Fruit fly (Drosophila melanogaster) whole organism, embryonic: ENCODE data around the gene Smug.
A peak's percentile ranks its signal among the peaks of the same experiment; 100 is the strongest.

Experiments used
- Atf6 ChIP-seq: fragments of 200-800 bp; sonication (Bioruptor generic); IDR thresholded peaks from 2 replicates; pipeline ENCODE4 v1.3.6; 2022; ENCODE audit warnings: missing biosample characterization, missing genetic modification characterization
- BtbVII ChIP-seq: fragments of 200-800 bp; sonication (Bioruptor generic); optimal IDR thresholded peaks from 3 replicates; lab custom pipeline; 2017; ENCODE audit warnings: missing biosample characterization, mild to moderate bottlenecking, missing genetic modification characterization
- CG10147 ChIP-seq: fragments of 200-800 bp; sonication (Bioruptor generic); optimal IDR thresholded peaks from 2 replicates; lab custom pipeline; 2019; ENCODE audit warnings: missing biosample characterization, mild to moderate bottlenecking, missing genetic modification characterization, moderate library complexity
- CG10431 ChIP-seq: fragments of 200-800 bp; sonication (Bioruptor generic); optimal IDR thresholded peaks from 3 replicates; lab custom pipeline; 2018; ENCODE audit warnings: missing biosample characterization, mild to moderate bottlenecking, missing genetic modification characterization
- CG10462 ChIP-seq: fragments of 200-800 bp; sonication (Bioruptor generic); optimal IDR thresholded peaks from 2 replicates; lab custom pipeline; 2016; ENCODE audit warnings: missing biosample characterization, missing genetic modification characterization
- CG10565 ChIP-seq: fragments of 200-800 bp; sonication (Bioruptor generic); optimal IDR thresholded peaks from 3 replicates; lab custom pipeline; 2016; ENCODE audit warnings: missing biosample characterization, mild to moderate bottlenecking, missing genetic modification characterization
- CG12236 ChIP-seq: fragments of 200-800 bp; sonication (Bioruptor generic); optimal IDR thresholded peaks from 2 replicates; lab custom pipeline; 2016; ENCODE audit warnings: missing biosample characterization, missing genetic modification characterization
- CG13287 ChIP-seq: fragments of 200-800 bp; sonication (Bioruptor generic); IDR thresholded peaks from 2 replicates; pipeline ENCODE4 v1.3.6; 2022; ENCODE audit warnings: missing biosample characterization, missing genetic modification characterization; ENCODE audit not compliant: partially characterized antibody
- CG17361 ChIP-seq: fragments of 200-800 bp; sonication (Bioruptor generic); IDR thresholded peaks from 3 replicates; pipeline ENCODE4 v1.3.6; 2022; ENCODE audit warnings: missing biosample characterization, missing genetic modification characterization
- CG17385 ChIP-seq: fragments of 200-800 bp; sonication (Bioruptor generic); optimal IDR thresholded peaks from 3 replicates; lab custom pipeline; 2018; ENCODE audit warnings: missing biosample characterization, mild to moderate bottlenecking, missing genetic modification characterization
- CG18476 ChIP-seq: fragments of 200-800 bp; sonication (Bioruptor generic); optimal IDR thresholded peaks from 2 replicates; lab custom pipeline; 2016; ENCODE audit warnings: missing biosample characterization, mild to moderate bottlenecking, missing genetic modification characterization
- CG2129 ChIP-seq: fragments of 200-800 bp; sonication (Bioruptor generic); IDR thresholded peaks from 2 replicates; pipeline ENCODE4 v1.3.6; 2022; ENCODE audit warnings: missing biosample characterization, missing genetic modification characterization; ENCODE audit not compliant: partially characterized antibody
- CG30020 ChIP-seq: fragments of 200-800 bp; optimal IDR thresholded peaks from 2 replicates; lab custom pipeline; 2019; ENCODE audit warnings: missing biosample characterization, mild to moderate bottlenecking, missing genetic modification characterization, moderate library complexity
- CG3163 ChIP-seq: fragments of 200-800 bp; sonication (Bioruptor generic); optimal IDR thresholded peaks from 3 replicates; lab custom pipeline; 2016; ENCODE audit warnings: missing biosample characterization, missing genetic modification characterization
- CG4404 ChIP-seq: fragments of 200-800 bp; sonication (Bioruptor generic); IDR thresholded peaks from 2 replicates; pipeline ENCODE4 v1.3.6; 2022; ENCODE audit warnings: missing biosample characterization, missing genetic modification characterization
- CG4424 ChIP-seq: fragments of 200-800 bp; sonication (Bioruptor generic); optimal IDR thresholded peaks from 3 replicates; lab custom pipeline; 2016; ENCODE audit warnings: missing biosample characterization, missing genetic modification characterization
- CG7357 ChIP-seq: fragments of 200-800 bp; sonication (Bioruptor generic); IDR thresholded peaks from 3 replicates; pipeline ENCODE4 v1.3.6; 2022; ENCODE audit warnings: missing biosample characterization, missing genetic modification characterization
- CG7745 ChIP-seq: fragments of 200-800 bp; sonication (Bioruptor generic); optimal IDR thresholded peaks from 2 replicates; lab custom pipeline; 2018; ENCODE audit warnings: missing biosample characterization, mild to moderate bottlenecking, missing genetic modification characterization, moderate library complexity
- CG8089 ChIP-seq: fragments of 200-800 bp; sonication (Bioruptor generic); optimal IDR thresholded peaks from 3 replicates; lab custom pipeline; 2016; ENCODE audit warnings: missing biosample characterization, missing genetic modification characterization
- CG8388 ChIP-seq: fragments of 200-800 bp; sonication (Bioruptor generic); optimal IDR thresholded peaks from 2 replicates; lab custom pipeline; 2019; ENCODE audit warnings: missing biosample characterization, mild to moderate bottlenecking, missing genetic modification characterization, moderate library complexity
- CrebB ChIP-seq: fragments of 200-800 bp; sonication (Bioruptor generic); optimal IDR thresholded peaks from 3 replicates; lab custom pipeline; 2018; ENCODE audit warnings: missing biosample characterization, mild to moderate bottlenecking, missing genetic modification characterization
- D ChIP-seq, 2 experiments: fragments of 200-800 bp in 1 of 2; fragments of >200 bp in 1 of 2; sonication (Bioruptor generic) in 1 of 2; optimal IDR thresholded peaks; 2 replicates in 1 of 2; 3 replicates in 1 of 2; lab custom pipeline; 2017; ENCODE audit warnings: mild to moderate bottlenecking in 1 of 2, missing biosample characterization in 1 of 2, missing genetic modification characterization in 1 of 2, missing genetic modification reagents in 1 of 2
- Doc3 ChIP-seq: fragments of 200-800 bp; sonication (Bioruptor generic); IDR thresholded peaks from 3 replicates; pipeline ENCODE4 v1.3.6; 2022; ENCODE audit warnings: missing biosample characterization, missing genetic modification characterization; ENCODE audit not compliant: partially characterized antibody
- Eip74EF ChIP-seq, 2 experiments: fragments of 200-800 bp in 1 of 2; fragments of >200 bp in 1 of 2; sonication (Bioruptor generic) in 1 of 2; optimal IDR thresholded peaks; 2 replicates each; lab custom pipeline; 2017 to 2019; ENCODE audit warnings: missing biosample characterization in 2 of 2, missing genetic modification characterization in 2 of 2, mild to moderate bottlenecking in 1 of 2, moderate library complexity in 1 of 2
- Ets65A ChIP-seq: fragments of 200-800 bp; sonication (Bioruptor generic); peaks from one replicate; lab custom pipeline; 2016; ENCODE audit warnings: missing biosample characterization, missing genetic modification characterization
- Hsf ChIP-seq: fragments of 200-800 bp; sonication (Bioruptor generic); optimal IDR thresholded peaks from 3 replicates; lab custom pipeline; 2016; ENCODE audit warnings: missing biosample characterization, missing genetic modification characterization
- ara ChIP-seq: fragments of 200-800 bp; sonication (Bioruptor generic); IDR thresholded peaks from 2 replicates; pipeline ENCODE4 v1.3.6; 2022; ENCODE audit warnings: missing biosample characterization, missing genetic modification characterization
- ato ChIP-seq: fragments of 200-800 bp; sonication (Bioruptor generic); IDR thresholded peaks from 2 replicates; pipeline ENCODE4 v1.3.6; 2022; ENCODE audit warnings: missing biosample characterization, missing genetic modification characterization; ENCODE audit not compliant: partially characterized antibody
- cas ChIP-seq: fragments of 200-800 bp; sonication (Bioruptor generic); IDR thresholded peaks from 2 replicates; pipeline ENCODE4 v1.3.6; 2022; ENCODE audit warnings: missing biosample characterization, missing genetic modification characterization
- cato ChIP-seq: fragments of 200-800 bp; sonication (Bioruptor generic); optimal IDR thresholded peaks from 2 replicates; lab custom pipeline; 2016; ENCODE audit warnings: missing biosample characterization, missing genetic modification characterization, borderline replicate concordance
- crc ChIP-seq: fragments of 200-800 bp; sonication (Bioruptor generic); optimal IDR thresholded peaks from 2 replicates; lab custom pipeline; 2016; ENCODE audit warnings: missing biosample characterization, missing genetic modification characterization
- crol ChIP-seq: fragments of 200-800 bp; sonication (Bioruptor generic); IDR thresholded peaks from 2 replicates; pipeline ENCODE4 v1.3.6; 2022; ENCODE audit warnings: missing biosample characterization, missing genetic modification characterization
- crp ChIP-seq, 2 experiments: fragments of 200-800 bp; sonication (Bioruptor generic); optimal IDR thresholded peaks; 2 replicates in 1 of 2; 3 replicates in 1 of 2; lab custom pipeline; 2017; ENCODE audit warnings: missing biosample characterization in 2 of 2, missing genetic modification characterization in 2 of 2, mild to moderate bottlenecking in 1 of 2, moderate library complexity in 1 of 2
- dan ChIP-seq: fragments of 200-800 bp; sonication (Bioruptor generic); IDR thresholded peaks from 2 replicates; pipeline ENCODE4 v1.3.6; 2022; ENCODE audit warnings: missing biosample characterization, missing genetic modification characterization
- danr ChIP-seq: fragments of 200-800 bp; sonication (Bioruptor generic); IDR thresholded peaks from 2 replicates; pipeline ENCODE4 v1.3.6; 2022; ENCODE audit warnings: missing biosample characterization, missing genetic modification characterization
- fru ChIP-seq: fragments of >200 bp; optimal IDR thresholded peaks from 2 replicates; lab custom pipeline; 2017
- gce ChIP-seq: fragments of 200-800 bp; sonication (Bioruptor generic); IDR thresholded peaks from 3 replicates; pipeline ENCODE4 v1.3.6; 2022; ENCODE audit warnings: missing biosample characterization, missing genetic modification characterization
- gcm2 ChIP-seq: fragments of 200-800 bp; sonication (Bioruptor generic); optimal IDR thresholded peaks from 2 replicates; lab custom pipeline; 2016; ENCODE audit warnings: missing biosample characterization, missing genetic modification characterization
- gem ChIP-seq: fragments of 200-800 bp; sonication (Bioruptor generic); optimal IDR thresholded peaks from 2 replicates; lab custom pipeline; 2019; ENCODE audit warnings: missing biosample characterization, mild to moderate bottlenecking, missing genetic modification characterization, moderate library complexity
- gfzf ChIP-seq: fragments of 200-800 bp; sonication (Bioruptor generic); optimal IDR thresholded peaks from 2 replicates; lab custom pipeline; 2016; ENCODE audit warnings: missing biosample characterization, mild to moderate bottlenecking, missing genetic modification characterization, moderate library complexity
- jing ChIP-seq: fragments of 200-800 bp; sonication (Bioruptor generic); optimal IDR thresholded peaks from 2 replicates; lab custom pipeline; 2018; ENCODE audit warnings: missing biosample characterization, mild to moderate bottlenecking, missing genetic modification characterization
- lbe ChIP-seq: fragments of 200-800 bp; sonication (Bioruptor generic); optimal IDR thresholded peaks from 2 replicates; lab custom pipeline; 2016; ENCODE audit warnings: missing biosample characterization, mild to moderate bottlenecking, missing genetic modification characterization
- nau ChIP-seq: fragments of 200-800 bp; sonication (Bioruptor generic); optimal IDR thresholded peaks from 3 replicates; lab custom pipeline; 2017; ENCODE audit warnings: missing biosample characterization, mild to moderate bottlenecking, missing genetic modification characterization, missing genetic modification reagents
- phol ChIP-seq: fragments of 200-800 bp; sonication (Bioruptor generic); optimal IDR thresholded peaks from 3 replicates; lab custom pipeline; 2018; ENCODE audit warnings: missing biosample characterization, mild to moderate bottlenecking, missing genetic modification characterization, moderate library complexity
- sens-2 ChIP-seq: fragments of 200-800 bp; sonication (Bioruptor generic); IDR thresholded peaks from 2 replicates; pipeline ENCODE4 v1.3.6; 2022; ENCODE audit warnings: missing biosample characterization, missing genetic modification characterization
- tll ChIP-seq, 2 experiments: fragments of 200-800 bp in 1 of 2; fragments of >200 bp in 1 of 2; sonication (Bioruptor generic) in 1 of 2; optimal IDR thresholded peaks; 2 replicates each; lab custom pipeline; 2017 to 2019; ENCODE audit warnings: missing biosample characterization in 2 of 2, missing genetic modification characterization in 2 of 2, mild to moderate bottlenecking in 1 of 2, moderate library complexity in 1 of 2
- tup ChIP-seq: fragments of 200-800 bp; sonication (Bioruptor generic); optimal IDR thresholded peaks from 2 replicates; lab custom pipeline; 2016; ENCODE audit warnings: missing biosample characterization, mild to moderate bottlenecking, missing genetic modification characterization, moderate library complexity
- tx ChIP-seq: fragments of 200-800 bp; sonication (Bioruptor generic); optimal IDR thresholded peaks from 2 replicates; lab custom pipeline; 2016; ENCODE audit warnings: missing biosample characterization, missing genetic modification characterization
- usp ChIP-seq: fragments of >200 bp; optimal IDR thresholded peaks from 2 replicates; lab custom pipeline; 2017; ENCODE audit warnings: missing biosample characterization, missing genetic modification characterization

Gene Smug

dm6 chr3R:17117607-17118327 lies 32.6 kb upstream of the Smug start (continued):
- peak; percentile 69; the same call in 2 of the 3 replicates for TF ChIP-seq CG17361
- TF ChIP-seq CG10565 (GFP tag; lab: Kevin White, UChicago) = no peak
- no peak for TF ChIP-seq dan (GFP tag; lab: Robert Waterston, UW)
- peak; percentile 44 for TF ChIP-seq phol (tag; lab: Kevin White, UChicago)
- no peak for TF ChIP-seq cas (GFP tag; lab: Robert Waterston, UW)
- TF ChIP-seq crc (GFP tag; lab: Kevin White, UChicago) = no peak
- no peak for TF ChIP-seq CG2129 (GFP tag; lab: Robert Waterston, UW)
- no peak for TF ChIP-seq Doc3 (GFP tag; lab: Robert Waterston, UW)
- TF ChIP-seq lbe (GFP tag; lab: Kevin White, UChicago) = no peak
- TF ChIP-seq CG13287 (GFP tag; lab: Robert Waterston, UW) = no peak
- no peak for TF ChIP-seq tup (GFP tag; lab: Kevin White, UChicago)
- no peak for TF ChIP-seq CG30020 (tag; lab: Kevin White, UChicago)
- TF ChIP-seq sens-2 = no peak
- no peak for TF ChIP-seq jing (GFP tag; lab: Kevin White, UChicago)
- no peak for TF ChIP-seq gfzf (GFP tag; lab: Kevin White, UChicago)
- TF ChIP-seq Ets65A (GFP tag; lab: Kevin White, UChicago) = no peak
- no peak for TF ChIP-seq CG18476 (GFP tag; lab: Kevin White, UChicago)
- no peak for TF ChIP-seq Atf6 (GFP tag; lab: Robert Waterston, UW)
- TF ChIP-seq CG7745 (tag; lab: Kevin White, UChicago) = no peak
- no peak for TF ChIP-seq tx (GFP tag; lab: Kevin White, UChicago)
- TF ChIP-seq D (optimal IDR thresholded peaks at IDR 0.05; lab: Kevin White, UChicago) = no peak
- peak; percentile 30 for TF ChIP-seq D (GFP tag; optimal IDR thresholded peaks at IDR 0.05; lab: Kevin White, UChicago)
- no peak for TF ChIP-seq gcm2 (GFP tag; lab: Kevin White, UChicago)
- TF ChIP-seq CG7357 (GFP tag; lab: Robert Waterston, UW) = no peak
- TF ChIP-seq danr (GFP tag; lab: Robert Waterston, UW) = no peak
- TF ChIP-seq nau (GFP tag; lab: Kevin White, UChicago) = no peak
- 0 out of 2 replicates have a peak, but pooled peaks have one; percentile 34 for TF ChIP-seq ara (GFP tag; lab: Robert Waterston, UW)
- TF ChIP-seq cato = no peak
- TF ChIP-seq CG8388 (GFP tag; lab: Kevin White, UChicago) = peak; percentile 8
- TF ChIP-seq Eip74EF (GFP tag; optimal IDR thresholded peaks at IDR 0.05; lab: Kevin White, UChicago) = no peak
- TF ChIP-seq, all 482 proteins: peak for 77

dm6 chr3R:17118917-17119378 lies 31.4 kb upstream of the Smug start:
- TF ChIP-seq CG3163 (GFP tag; lab: Kevin White, UChicago) (peak; percentile 96), tll (GFP tag; optimal IDR thresholded peaks at IDR 0.05; lab: Kevin White, UChicago) (no peak), crol (no peak), Hsf (GFP tag; lab: Kevin White, UChicago) (no peak), CG8089 (GFP tag; lab: Kevin White, UChicago) (no peak), usp (no peak), fru (lab: Kevin White, UChicago) (no peak), CG10147 (GFP tag; lab: Kevin White, UChicago) (no peak), CG10431 (no peak), CG7745 (tag; lab: Kevin White, UChicago) (peak; percentile 35), CG10462 (GFP tag; lab: Kevin White, UChicago) (no peak), gce (GFP tag; lab: Robert Waterston, UW) (0 out of 3 replicates have a peak, but pooled peaks have one; percentile 27), ato (GFP tag; lab: Robert Waterston, UW) (no peak), gem (tag; lab: Kevin White, UChicago) (no peak), CG12236 (no peak), crp (GFP tag; optimal IDR thresholded peaks at IDR 0.05; lab: Kevin White, UChicago) (peak in 1 of 2 experiments; percentile 70), CG4424 (no peak), BtbVII (GFP tag; lab: Kevin White, UChicago) (no peak), CG17385 (GFP tag; lab: Kevin White, UChicago) (peak; percentile 33), CrebB (tag; lab: Kevin White, UChicago) (no peak), CG4404 (GFP tag; lab: Robert Waterston, UW) (no peak)
